Fruit fly (Drosophila melanogaster): Measurements from ENCODE around the gene CG6583.
A peak's percentile ranks its signal among the peaks of the same experiment; 100 is the strongest.

CG6583 gene

DNA sequence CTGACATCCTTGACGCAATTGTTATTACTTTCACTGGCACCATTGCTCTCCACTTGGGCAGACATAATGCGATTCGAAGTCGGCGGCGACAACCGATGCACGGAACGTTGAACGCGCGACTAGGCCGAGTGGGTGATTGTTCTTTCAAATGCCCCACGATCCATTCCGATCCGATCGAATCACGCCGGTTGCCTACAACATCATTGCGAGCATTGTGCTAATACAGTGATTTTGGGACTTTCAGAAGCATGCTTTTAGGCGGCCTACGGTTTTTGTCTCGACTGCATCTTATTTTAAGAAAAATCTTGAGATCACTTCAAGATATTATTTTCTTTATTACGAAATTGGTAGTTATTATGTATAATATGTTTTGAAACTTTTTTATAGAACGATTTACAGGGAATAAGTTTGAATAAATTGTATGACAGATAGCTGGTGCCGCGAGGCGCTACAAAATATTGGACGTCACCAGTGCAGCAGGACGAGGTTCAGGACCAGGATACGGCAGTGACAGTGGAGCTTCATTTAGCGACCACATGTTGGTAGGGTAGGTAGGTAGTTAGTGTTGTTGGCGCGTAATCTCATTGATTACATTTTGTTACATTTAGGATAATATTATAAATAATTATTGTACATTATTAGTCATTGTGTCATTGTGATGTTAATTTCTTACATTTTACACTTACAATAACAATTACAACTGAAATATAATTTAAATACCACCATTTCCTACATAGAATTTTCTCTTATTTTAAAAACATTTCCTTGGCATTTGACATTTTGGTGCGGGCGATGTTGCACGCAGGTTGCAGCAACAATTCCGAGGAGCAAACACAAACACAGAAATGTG is 38.9 kb downstream of the CG6583 start, which contains the start of gene rho-6:
TSS of gene rho-6 (minus strand) at position 137 of the 850 bp plus-strand sequence.
- TF ChIP-seq CG4496 (GFP tag; IDR thresholded peaks at IDR 0.05) = peak; percentile 39; the same call in 1 of the 3 replicates
- peak; percentile 29 for TF ChIP-seq CG14655 (GFP tag; optimal IDR thresholded peaks at IDR 0.05)
- TF ChIP-seq Ets98B (GFP tag; IDR thresholded peaks at IDR 0.05) = no peak
- TF ChIP-seq D1 (tag; optimal IDR thresholded peaks at IDR 0.05) = no peak
